Fruit fly (Drosophila melanogaster) whole organism, embryonic: Measurements from ENCODE around the gene CIA30.
A peak's percentile ranks its signal among the peaks of the same experiment; 100 is the strongest.

ENCODE experiments used
- Asciz ChIP-seq: fragments of 200-800 bp; sonication (Bioruptor generic); optimal IDR thresholded peaks from 2 replicates; lab custom pipeline; 2017; ENCODE audit warnings: missing biosample characterization, mild to moderate bottlenecking, missing genetic modification characterization, missing genetic modification reagents
- Atf3 ChIP-seq: fragments of 200-800 bp; sonication (Bioruptor generic); optimal IDR thresholded peaks from 3 replicates; lab custom pipeline; 2016; ENCODE audit warnings: missing biosample characterization, missing genetic modification characterization
- Bgb ChIP-seq: fragments of 200-800 bp; sonication (Bioruptor generic); IDR thresholded peaks from 2 replicates; pipeline ENCODE4 v1.3.6; 2022; ENCODE audit warnings: missing biosample characterization, missing genetic modification characterization; ENCODE audit not compliant: partially characterized antibody
- C15 ChIP-seq: fragments of 200-800 bp; sonication (Bioruptor generic); IDR thresholded peaks from 3 replicates; pipeline ENCODE4 v1.3.6; 2022; ENCODE audit warnings: missing biosample characterization, missing genetic modification characterization
- CG1024 ChIP-seq: fragments of 200-800 bp; sonication (Bioruptor generic); IDR thresholded peaks from 2 replicates; pipeline ENCODE4 v1.3.6; 2022; ENCODE audit warnings: missing biosample characterization, missing genetic modification characterization
- CG10431 ChIP-seq: fragments of 200-800 bp; sonication (Bioruptor generic); optimal IDR thresholded peaks from 3 replicates; lab custom pipeline; 2018; ENCODE audit warnings: missing biosample characterization, mild to moderate bottlenecking, missing genetic modification characterization
- CG10462 ChIP-seq: fragments of 200-800 bp; sonication (Bioruptor generic); optimal IDR thresholded peaks from 2 replicates; lab custom pipeline; 2016; ENCODE audit warnings: missing biosample characterization, missing genetic modification characterization
- CG10543 ChIP-seq: fragments of 200-800 bp; sonication (Bioruptor generic); optimal IDR thresholded peaks from 3 replicates; lab custom pipeline; 2017; ENCODE audit warnings: missing biosample characterization, mild to moderate bottlenecking, missing genetic modification characterization, moderate library complexity
- CG10959 ChIP-seq: fragments of 200-800 bp; sonication (Bioruptor generic); IDR thresholded peaks from 2 replicates; pipeline ENCODE4 v1.3.6; 2022; ENCODE audit warnings: missing biosample characterization, missing genetic modification characterization
- CG1233 ChIP-seq: fragments of 200-800 bp; sonication (Bioruptor generic); optimal IDR thresholded peaks from 4 replicates; lab custom pipeline; 2018; ENCODE audit warnings: missing biosample characterization, mild to moderate bottlenecking, missing genetic modification characterization
- CG13424 ChIP-seq: fragments of 200-800 bp; sonication (Bioruptor generic); optimal IDR thresholded peaks from 2 replicates; lab custom pipeline; 2019; ENCODE audit warnings: missing biosample characterization, mild to moderate bottlenecking, missing genetic modification characterization, moderate library complexity
- CG13624 ChIP-seq: fragments of 200-800 bp; sonication (Bioruptor generic); optimal IDR thresholded peaks from 2 replicates; lab custom pipeline; 2016; ENCODE audit warnings: missing biosample characterization, missing genetic modification characterization
- CG13775 ChIP-seq: fragments of 200-800 bp; sonication (Bioruptor generic); optimal IDR thresholded peaks from 3 replicates; lab custom pipeline; 2017; ENCODE audit warnings: missing biosample characterization, mild to moderate bottlenecking, missing genetic modification characterization
- CG13894 ChIP-seq: fragments of 200-800 bp; sonication (Bioruptor generic); optimal IDR thresholded peaks from 3 replicates; lab custom pipeline; 2018; ENCODE audit warnings: missing biosample characterization, mild to moderate bottlenecking, missing genetic modification characterization, moderate library complexity
- CG15514 ChIP-seq: fragments of 200-800 bp; sonication (Bioruptor generic); optimal IDR thresholded peaks from 3 replicates; lab custom pipeline; 2017; ENCODE audit warnings: missing biosample characterization, missing genetic modification characterization, mild to moderate bottlenecking, moderate library complexity, missing genetic modification reagents
- CG1602 ChIP-seq: fragments of 200-800 bp; sonication (Bioruptor generic); optimal IDR thresholded peaks from 3 replicates; lab custom pipeline; 2016; ENCODE audit warnings: missing biosample characterization, missing genetic modification characterization
- CG16813 ChIP-seq: fragments of 200-800 bp; sonication (Bioruptor generic); IDR thresholded peaks from 3 replicates; pipeline ENCODE4 v1.3.6; 2022; ENCODE audit warnings: missing biosample characterization, missing genetic modification characterization; ENCODE audit not compliant: partially characterized antibody
- CG17328 ChIP-seq: fragments of 200-800 bp; sonication (Bioruptor generic); IDR thresholded peaks from 2 replicates; pipeline ENCODE4 v1.3.6; 2022; ENCODE audit warnings: missing biosample characterization, missing genetic modification characterization
- CG17912 ChIP-seq: fragments of 200-800 bp; sonication (Bioruptor generic); optimal IDR thresholded peaks from 2 replicates; lab custom pipeline; 2018; ENCODE audit warnings: missing biosample characterization, mild to moderate bottlenecking, missing genetic modification characterization
- CG18262 ChIP-seq: fragments of 200-800 bp; optimal IDR thresholded peaks from 3 replicates; lab custom pipeline; 2019; ENCODE audit warnings: missing biosample characterization, mild to moderate bottlenecking, missing genetic modification characterization, moderate library complexity
- CG18619 ChIP-seq: fragments of 200-800 bp; sonication (Bioruptor generic); optimal IDR thresholded peaks from 3 replicates; lab custom pipeline; 2017; ENCODE audit warnings: missing biosample characterization, mild to moderate bottlenecking, missing genetic modification characterization
- CG32767 ChIP-seq: fragments of 200-800 bp; sonication (Bioruptor generic); IDR thresholded peaks from 2 replicates; pipeline ENCODE4 v1.3.6; 2022; ENCODE audit warnings: missing biosample characterization, missing genetic modification characterization
- CG6791 ChIP-seq: fragments of 200-800 bp; sonication (Bioruptor generic); IDR thresholded peaks from 3 replicates; pipeline ENCODE4 v1.3.6; 2022; ENCODE audit warnings: missing biosample characterization, missing genetic modification characterization; ENCODE audit not compliant: partially characterized antibody
- CG7839 ChIP-seq: fragments of 200-800 bp; sonication (Bioruptor generic); optimal IDR thresholded peaks from 3 replicates; lab custom pipeline; 2018; ENCODE audit warnings: missing biosample characterization, mild to moderate bottlenecking, missing genetic modification characterization, moderate library complexity
- CTCF ChIP-seq: fragments of 200-800 bp; sonication (Bioruptor generic); optimal IDR thresholded peaks from 2 replicates; lab custom pipeline; 2017; ENCODE audit warnings: missing biosample characterization, mild to moderate bottlenecking, missing genetic modification characterization, moderate library complexity
- Chrac-16 ChIP-seq: fragments of 200-800 bp; sonication (Bioruptor generic); optimal IDR thresholded peaks from 3 replicates; lab custom pipeline; 2016; ENCODE audit warnings: missing biosample characterization, missing genetic modification characterization
- Deaf1 ChIP-seq: fragments of 200-800 bp; optimal IDR thresholded peaks from 3 replicates; lab custom pipeline; 2019; ENCODE audit warnings: missing biosample characterization, mild to moderate bottlenecking, missing genetic modification characterization, moderate library complexity
- Ets65A ChIP-seq: fragments of 200-800 bp; sonication (Bioruptor generic); peaks from one replicate; lab custom pipeline; 2016; ENCODE audit warnings: missing biosample characterization, missing genetic modification characterization
- GATAe ChIP-seq: fragments of 200-800 bp; sonication (Bioruptor generic); conservative IDR thresholded peaks from 2 replicates; pipeline ENCODE4 v1.3.6; 2022; ENCODE audit warnings: missing biosample characterization, missing genetic modification characterization
- H2.0 ChIP-seq: fragments of 200-800 bp; sonication (Bioruptor generic); IDR thresholded peaks from 2 replicates; pipeline ENCODE4 v1.3.6; 2022; ENCODE audit warnings: missing biosample characterization, missing genetic modification characterization
- HLH54F ChIP-seq: fragments of 200-800 bp; sonication (Bioruptor generic); optimal IDR thresholded peaks from 3 replicates; lab custom pipeline; 2016; ENCODE audit warnings: missing biosample characterization, missing genetic modification characterization
- Hmr ChIP-seq: fragments of 200-800 bp; sonication (Bioruptor generic); optimal IDR thresholded peaks from 3 replicates; lab custom pipeline; 2017; ENCODE audit warnings: mild to moderate bottlenecking, missing biosample characterization, missing genetic modification reagents, missing genetic modification characterization
- Lim3 ChIP-seq: fragments of 200-800 bp; sonication (Bioruptor generic); IDR thresholded peaks from 2 replicates; pipeline ENCODE4 v1.3.6; 2022; ENCODE audit warnings: missing biosample characterization, missing genetic modification characterization
- Neu2 ChIP-seq: fragments of 200-800 bp; sonication (Bioruptor generic); optimal IDR thresholded peaks from 3 replicates; lab custom pipeline; 2016; ENCODE audit warnings: missing biosample characterization, missing genetic modification characterization, borderline replicate concordance
- Ptx1 ChIP-seq: fragments of 200-800 bp; sonication (Bioruptor generic); IDR thresholded peaks from 2 replicates; pipeline ENCODE4 v1.3.6; 2022; ENCODE audit warnings: missing biosample characterization, missing genetic modification characterization
- Ssrp ChIP-seq: fragments of 200-800 bp; sonication (Bioruptor generic); optimal IDR thresholded peaks from 2 replicates; lab custom pipeline; 2018; ENCODE audit warnings: missing biosample characterization, mild to moderate bottlenecking, missing genetic modification characterization, moderate library complexity
- bcd ChIP-seq: fragments of 200-800 bp; sonication (Bioruptor generic); optimal IDR thresholded peaks from 2 replicates; lab custom pipeline; 2017; ENCODE audit warnings: missing biosample characterization, mild to moderate bottlenecking, missing genetic modification characterization
- bigmax ChIP-seq: fragments of 200-800 bp; sonication (Bioruptor generic); optimal IDR thresholded peaks from 2 replicates; lab custom pipeline; 2018; ENCODE audit warnings: missing biosample characterization, mild to moderate bottlenecking, missing genetic modification characterization
- bowl ChIP-seq: fragments of 200-800 bp; sonication (Bioruptor generic); IDR thresholded peaks from 2 replicates; pipeline ENCODE4 v1.3.6; 2022; ENCODE audit warnings: missing biosample characterization, missing genetic modification characterization
- danr ChIP-seq: fragments of 200-800 bp; sonication (Bioruptor generic); IDR thresholded peaks from 2 replicates; pipeline ENCODE4 v1.3.6; 2022; ENCODE audit warnings: missing biosample characterization, missing genetic modification characterization
- exex ChIP-seq: fragments of 200-800 bp; sonication (Bioruptor generic); optimal IDR thresholded peaks from 4 replicates; lab custom pipeline; 2018; ENCODE audit warnings: missing biosample characterization, mild to moderate bottlenecking, missing genetic modification characterization, moderate library complexity
- jigr1 ChIP-seq: fragments of 200-800 bp; sonication (Bioruptor generic); IDR thresholded peaks from 3 replicates; pipeline ENCODE4 v1.3.6; 2022; ENCODE audit warnings: missing biosample characterization, missing genetic modification characterization
- lab ChIP-seq: fragments of 200-800 bp; sonication (Bioruptor generic); optimal IDR thresholded peaks from 3 replicates; lab custom pipeline; 2017; ENCODE audit warnings: missing biosample characterization, missing genetic modification characterization, mild to moderate bottlenecking, moderate library complexity, missing genetic modification reagents
- lov ChIP-seq, 2 experiments: fragments of 200-800 bp in 1 of 2; fragments of >200 bp in 1 of 2; sonication (Bioruptor generic) in 1 of 2; IDR thresholded peaks in 1 of 2; optimal IDR thresholded peaks in 1 of 2; 2 replicates in 1 of 2; 3 replicates in 1 of 2; pipeline versions ENCODE4 v1.3.6 to Lab custom; 2017 to 2022; ENCODE audit warnings: missing biosample characterization in 1 of 2, missing genetic modification characterization in 1 of 2
- odd ChIP-seq: fragments of 200-800 bp; sonication (Bioruptor generic); optimal IDR thresholded peaks from 2 replicates; lab custom pipeline; 2017; ENCODE audit warnings: missing biosample characterization, mild to moderate bottlenecking, missing genetic modification characterization
- pzg ChIP-seq: fragments of 200-800 bp; sonication (Bioruptor generic); optimal IDR thresholded peaks from 3 replicates; lab custom pipeline; 2018; ENCODE audit warnings: missing biosample characterization, mild to moderate bottlenecking, missing genetic modification characterization, moderate library complexity
- shn ChIP-seq: fragments of 200-800 bp; sonication (Bioruptor generic); optimal IDR thresholded peaks from 3 replicates; lab custom pipeline; 2016; ENCODE audit warnings: missing biosample characterization, missing genetic modification characterization
- sob ChIP-seq: fragments of 200-800 bp; sonication (Bioruptor generic); IDR thresholded peaks from 2 replicates; pipeline ENCODE4 v1.3.6; 2022; ENCODE audit warnings: missing biosample characterization, missing genetic modification characterization
- toy ChIP-seq: fragments of 200-800 bp; sonication (Bioruptor generic); IDR thresholded peaks from 2 replicates; pipeline ENCODE4 v1.3.6; 2022; ENCODE audit warnings: missing biosample characterization, missing genetic modification characterization
- tx ChIP-seq: fragments of 200-800 bp; sonication (Bioruptor generic); optimal IDR thresholded peaks from 2 replicates; lab custom pipeline; 2016; ENCODE audit warnings: missing biosample characterization, missing genetic modification characterization

CIA30 gene

DNA sequence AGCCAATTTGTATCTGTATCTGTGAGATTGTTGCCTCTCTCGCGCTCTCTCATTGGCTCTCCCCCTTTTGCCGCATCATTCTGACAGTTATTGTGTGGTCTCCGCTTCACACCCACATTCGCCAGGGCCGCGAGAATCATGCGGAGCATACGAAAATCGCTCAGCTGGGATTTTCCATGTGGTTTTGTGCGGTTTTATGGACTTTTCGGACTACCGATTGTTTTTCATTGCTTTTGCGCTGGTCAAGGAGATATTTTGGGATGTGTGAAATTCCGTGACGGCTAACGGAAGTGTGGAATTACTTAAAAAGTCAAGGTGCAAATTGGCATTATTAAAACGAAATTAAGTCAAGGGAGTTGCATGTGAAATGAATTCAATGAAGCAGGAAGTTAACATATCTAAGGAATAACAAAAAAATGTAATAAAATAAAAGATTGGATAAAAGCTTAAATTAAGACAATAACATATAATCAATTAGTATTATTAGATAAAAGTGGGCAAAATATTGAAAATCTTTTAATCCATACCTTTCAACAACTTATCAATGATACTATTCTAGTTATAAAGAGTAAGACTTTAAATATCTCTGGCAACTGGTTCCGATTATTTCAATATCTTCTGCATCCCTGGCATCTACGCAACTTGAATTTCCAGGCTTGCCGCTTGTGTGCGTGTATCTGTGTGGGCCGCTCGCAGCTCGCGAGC lies 35.5 kb downstream of the CIA30 start (continued):
- TF ChIP-seq pzg (peak; percentile 4), CG17328 (no peak), Neu2 (GFP tag; lab: Kevin White, UChicago) (no peak), Deaf1 (no peak), CG15514 (GFP tag; lab: Kevin White, UChicago) (peak; percentile 98), CG10462 (GFP tag; lab: Kevin White, UChicago) (no peak), tx (GFP tag; lab: Kevin White, UChicago) (no peak), Atf3 (GFP tag; lab: Kevin White, UChicago) (no peak), sob (GFP tag; lab: Robert Waterston, UW) (peak; percentile 54; the same call in 1 of the 2 replicates), lab (GFP tag; lab: Kevin White, UChicago) (no peak), CG18619 (GFP tag; lab: Kevin White, UChicago) (peak; percentile 33), Asciz (GFP tag; lab: Kevin White, UChicago) (no peak), HLH54F (GFP tag; lab: Kevin White, UChicago) (peak; percentile 10), CG7839 (peak; percentile 45), lov (optimal IDR thresholded peaks at IDR 0.05; lab: Kevin White, UChicago) (no peak), lov (GFP tag; IDR thresholded peaks at IDR 0.05; lab: Robert Waterston, UW) (no peak), CG10959 (GFP tag; lab: Robert Waterston, UW) (no peak), CG1233 (peak; percentile 49), H2.0 (GFP tag; lab: Robert Waterston, UW) (peak; percentile 35; the same call in 1 of the 2 replicates), bigmax (GFP tag; lab: Kevin White, UChicago) (no peak), bcd (GFP tag; lab: Kevin White, UChicago) (peak; percentile 49), CTCF (no peak), danr (GFP tag; lab: Robert Waterston, UW) (0 out of 2 replicates have a peak, but pooled peaks have one; percentile 20), shn (GFP tag; lab: Kevin White, UChicago) (no peak), toy (GFP tag; lab: Robert Waterston, UW) (no peak), CG10543 (GFP tag; lab: Kevin White, UChicago) (peak; percentile 23), CG13624 (no peak), CG10431 (GFP tag; lab: Kevin White, UChicago) (no peak), jigr1 (no peak), Bgb (GFP tag; lab: Robert Waterston, UW) (no peak), Ets65A (GFP tag; lab: Kevin White, UChicago) (peak; percentile 94), bowl (no peak), odd (GFP tag; lab: Kevin White, UChicago) (peak; percentile 13), CG1024 (GFP tag; lab: Robert Waterston, UW) (no peak), CG13775 (GFP tag; lab: Kevin White, UChicago) (peak; percentile 74), Chrac-16 (GFP tag; lab: Kevin White, UChicago) (peak; percentile 14), Ssrp (tag; lab: Kevin White, UChicago) (peak; percentile 5), CG1602 (GFP tag; lab: Kevin White, UChicago) (peak; percentile 21), CG13424 (tag; lab: Kevin White, UChicago) (peak; percentile 15), Hmr (GFP tag; lab: Kevin White, UChicago) (no peak), Lim3 (GFP tag; lab: Robert Waterston, UW) (no peak), C15 (GFP tag; lab: Robert Waterston, UW) (no peak), GATAe (GFP tag; lab: Robert Waterston, UW) (no peak), CG16813 (GFP tag; lab: Robert Waterston, UW) (no peak), CG6791 (GFP tag; lab: Robert Waterston, UW) (peak; percentile 20; the same call in 1 of the 3 replicates), CG17912 (GFP tag; lab: Kevin White, UChicago) (no peak), exex (tag; lab: Kevin White, UChicago) (no peak), CG13894 (tag; lab: Kevin White, UChicago) (no peak), CG18262 (tag; lab: Kevin White, UChicago) (peak; percentile 61), CG32767 (GFP tag; lab: Robert Waterston, UW) (no peak), Ptx1 (GFP tag; lab: Robert Waterston, UW) (0 out of 2 replicates have a peak, but pooled peaks have one; percentile 20)
